Fruit fly (Drosophila melanogaster) whole organism, adult: ENCODE results near the gene Klp67A.

ENCODE experiments used
- CG5204 ChIP-seq: fragments of 200-800 bp; sonication (Bioruptor generic); optimal IDR thresholded peaks from 2 replicates; lab custom pipeline; 2016; ENCODE audit warnings: missing biosample characterization, missing genetic modification characterization
- Clk ChIP-seq: fragments of 200-800 bp; sonication (Bioruptor generic); optimal IDR thresholded peaks from 2 replicates; lab custom pipeline; 2017; ENCODE audit warnings: missing biosample characterization, missing genetic modification characterization
- Hr96 ChIP-seq: fragments of 200-800 bp; sonication (Bioruptor generic); optimal IDR thresholded peaks from 2 replicates; lab custom pipeline; 2016; ENCODE audit warnings: missing biosample characterization, missing genetic modification characterization
- cic ChIP-seq: fragments of 200-800 bp; sonication (Bioruptor generic); optimal IDR thresholded peaks from 2 replicates; lab custom pipeline; 2017; ENCODE audit warnings: missing biosample characterization, mild to moderate bottlenecking, missing genetic modification characterization, moderate library complexity
- toe ChIP-seq: fragments of 200-800 bp; sonication (Bioruptor generic); optimal IDR thresholded peaks from 2 replicates; lab custom pipeline; 2016; ENCODE audit warnings: missing biosample characterization, missing genetic modification characterization

DNA sequence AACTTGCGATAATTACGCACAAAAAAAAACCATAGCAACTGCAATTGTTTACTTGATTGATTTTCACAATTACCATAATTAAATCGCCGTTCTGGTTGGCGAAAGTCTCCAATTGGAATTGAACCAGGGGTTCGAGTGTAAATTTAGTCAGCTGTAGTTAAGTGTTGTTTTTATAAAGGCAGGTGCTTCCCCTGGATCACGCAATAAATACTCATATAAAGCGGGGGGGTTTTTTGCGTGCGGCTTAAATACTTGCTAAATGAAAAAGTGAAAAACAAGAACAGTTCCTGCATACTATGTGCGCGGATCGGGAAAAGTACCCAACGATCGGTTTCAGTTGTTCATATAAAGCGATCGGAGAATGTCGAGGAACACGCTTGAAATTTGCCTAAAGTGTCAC is 22.9 kb downstream of the Klp67A start:
- no peak for TF ChIP-seq CG5204
- no peak for TF ChIP-seq Hr96
- no peak for TF ChIP-seq toe (GFP tag; lab: Kevin White, UChicago)
- no peak for TF ChIP-seq cic
- no peak for TF ChIP-seq Clk (GFP tag; lab: Kevin White, UChicago)
